Fruit fly (Drosophila melanogaster) whole organism, embryonic: Measurements from ENCODE around the gene CG11085.
A peak's percentile ranks its signal among the peaks of the same experiment; 100 is the strongest.

ENCODE experiments used
- Atf3 ChIP-seq: fragments of 200-800 bp; sonication (Bioruptor generic); optimal IDR thresholded peaks from 3 replicates; lab custom pipeline; 2016; ENCODE audit warnings: missing biosample characterization, missing genetic modification characterization
- Bdp1 ChIP-seq: fragments of 200-800 bp; sonication (Bioruptor generic); optimal IDR thresholded peaks from 3 replicates; lab custom pipeline; 2016; ENCODE audit warnings: missing biosample characterization, missing genetic modification characterization
- CG1024 ChIP-seq: fragments of 200-800 bp; sonication (Bioruptor generic); IDR thresholded peaks from 2 replicates; pipeline ENCODE4 v1.3.6; 2022; ENCODE audit warnings: missing biosample characterization, missing genetic modification characterization
- CG10462 ChIP-seq: fragments of 200-800 bp; sonication (Bioruptor generic); optimal IDR thresholded peaks from 2 replicates; lab custom pipeline; 2016; ENCODE audit warnings: missing biosample characterization, missing genetic modification characterization
- CG10565 ChIP-seq: fragments of 200-800 bp; sonication (Bioruptor generic); optimal IDR thresholded peaks from 3 replicates; lab custom pipeline; 2016; ENCODE audit warnings: missing biosample characterization, mild to moderate bottlenecking, missing genetic modification characterization
- CG12236 ChIP-seq: fragments of 200-800 bp; sonication (Bioruptor generic); optimal IDR thresholded peaks from 2 replicates; lab custom pipeline; 2016; ENCODE audit warnings: missing biosample characterization, missing genetic modification characterization
- CG1233 ChIP-seq: fragments of 200-800 bp; sonication (Bioruptor generic); optimal IDR thresholded peaks from 4 replicates; lab custom pipeline; 2018; ENCODE audit warnings: missing biosample characterization, mild to moderate bottlenecking, missing genetic modification characterization
- CG12744 ChIP-seq: fragments of 200-800 bp; sonication (Bioruptor generic); optimal IDR thresholded peaks from 2 replicates; lab custom pipeline; 2016; ENCODE audit warnings: missing biosample characterization, missing genetic modification characterization
- CG13123 ChIP-seq: fragments of 200-800 bp; sonication (Bioruptor generic); optimal IDR thresholded peaks from 2 replicates; lab custom pipeline; 2016; ENCODE audit warnings: missing biosample characterization, missing genetic modification characterization
- CG13894 ChIP-seq: fragments of 200-800 bp; sonication (Bioruptor generic); optimal IDR thresholded peaks from 3 replicates; lab custom pipeline; 2018; ENCODE audit warnings: missing biosample characterization, mild to moderate bottlenecking, missing genetic modification characterization, moderate library complexity
- CG1602 ChIP-seq: fragments of 200-800 bp; sonication (Bioruptor generic); optimal IDR thresholded peaks from 3 replicates; lab custom pipeline; 2016; ENCODE audit warnings: missing biosample characterization, missing genetic modification characterization
- CG16779 ChIP-seq: fragments of 200-800 bp; sonication (Bioruptor generic); IDR thresholded peaks from 2 replicates; pipeline ENCODE4 v1.3.6; 2022; ENCODE audit warnings: missing biosample characterization, missing genetic modification characterization
- CG17612 ChIP-seq: fragments of 200-800 bp; sonication (Bioruptor generic); IDR thresholded peaks from 2 replicates; pipeline ENCODE4 v1.3.6; 2022; ENCODE audit warnings: missing biosample characterization, missing genetic modification characterization
- CG3065 ChIP-seq: fragments of 200-800 bp; sonication (Bioruptor generic); optimal IDR thresholded peaks from 2 replicates; lab custom pipeline; 2016; ENCODE audit warnings: missing biosample characterization, missing genetic modification characterization
- CG31224 ChIP-seq: fragments of 200-800 bp; sonication (Bioruptor generic); IDR thresholded peaks from 2 replicates; pipeline ENCODE4 v1.3.6; 2022; ENCODE audit warnings: missing biosample characterization, missing genetic modification characterization
- CG31388 ChIP-seq: fragments of 200-800 bp; sonication (Bioruptor generic); optimal IDR thresholded peaks from 2 replicates; lab custom pipeline; 2016; ENCODE audit warnings: missing biosample characterization, missing genetic modification characterization
- CG33557 ChIP-seq: fragments of 200-800 bp; sonication (Bioruptor generic); optimal IDR thresholded peaks from 2 replicates; lab custom pipeline; 2019; ENCODE audit warnings: missing biosample characterization, mild to moderate bottlenecking, missing genetic modification characterization, moderate library complexity
- CG3726 ChIP-seq: fragments of 200-800 bp; sonication (Bioruptor generic); IDR thresholded peaks from 3 replicates; pipeline ENCODE4, ENCODE4 v1.3.6; 2022; ENCODE audit warnings: missing biosample characterization, missing genetic modification characterization
- CG42726 ChIP-seq: fragments of 200-800 bp; sonication (Bioruptor generic); IDR thresholded peaks from 2 replicates; pipeline ENCODE4 v1.3.6; 2022; ENCODE audit warnings: missing biosample characterization, missing genetic modification characterization; ENCODE audit not compliant: partially characterized antibody
- CG5245 ChIP-seq: fragments of 200-800 bp; sonication (Bioruptor generic); optimal IDR thresholded peaks from 3 replicates; lab custom pipeline; 2016; ENCODE audit warnings: missing biosample characterization, missing genetic modification characterization
- CG6765 ChIP-seq: fragments of 200-800 bp; sonication (Bioruptor generic); optimal IDR thresholded peaks from 3 replicates; lab custom pipeline; 2017; ENCODE audit warnings: missing biosample characterization, mild to moderate bottlenecking, missing genetic modification characterization
- CG7271 ChIP-seq: fragments of 200-800 bp; sonication (Bioruptor generic); optimal IDR thresholded peaks from 2 replicates; lab custom pipeline; 2018; ENCODE audit warnings: missing biosample characterization, mild to moderate bottlenecking, missing genetic modification characterization, moderate library complexity
- CG8089 ChIP-seq: fragments of 200-800 bp; sonication (Bioruptor generic); optimal IDR thresholded peaks from 3 replicates; lab custom pipeline; 2016; ENCODE audit warnings: missing biosample characterization, missing genetic modification characterization
- CG9727 ChIP-seq: fragments of 200-800 bp; sonication (Bioruptor generic); optimal IDR thresholded peaks from 3 replicates; lab custom pipeline; 2017; ENCODE audit warnings: missing biosample characterization, mild to moderate bottlenecking, missing genetic modification characterization
- CG9797 ChIP-seq: fragments of 200-800 bp; sonication (Bioruptor generic); optimal IDR thresholded peaks from 3 replicates; lab custom pipeline; 2018; ENCODE audit warnings: missing biosample characterization, mild to moderate bottlenecking, missing genetic modification characterization
- D19A ChIP-seq: fragments of 200-800 bp; optimal IDR thresholded peaks from 3 replicates; lab custom pipeline; 2019; ENCODE audit warnings: missing biosample characterization, mild to moderate bottlenecking, missing genetic modification characterization, moderate library complexity
- Gsc ChIP-seq: fragments of 200-800 bp; sonication (Bioruptor generic); IDR thresholded peaks from 2 replicates; pipeline ENCODE4 v1.3.6; 2022; ENCODE audit warnings: missing biosample characterization, missing genetic modification characterization
- Kr ChIP-seq: fragments of 200-800 bp; sonication (Bioruptor generic); optimal IDR thresholded peaks from 2 replicates; lab custom pipeline; 2017; ENCODE audit warnings: missing biosample characterization, mild to moderate bottlenecking, missing genetic modification characterization
- MTF-1 ChIP-seq: fragments of 200-800 bp; sonication (Bioruptor generic); optimal IDR thresholded peaks from 2 replicates; lab custom pipeline; 2018; ENCODE audit warnings: missing biosample characterization, mild to moderate bottlenecking, missing genetic modification characterization, borderline replicate concordance
- NK7.1 ChIP-seq: fragments of 200-800 bp; sonication (Bioruptor generic); optimal IDR thresholded peaks from 3 replicates; lab custom pipeline; 2016; ENCODE audit warnings: missing biosample characterization, missing genetic modification characterization
- Nf-YC ChIP-seq: fragments of 200-800 bp; optimal IDR thresholded peaks from 3 replicates; lab custom pipeline; 2019; ENCODE audit warnings: missing biosample characterization, mild to moderate bottlenecking, missing genetic modification characterization, moderate library complexity
- Oli ChIP-seq: fragments of 200-800 bp; sonication (Bioruptor generic); optimal IDR thresholded peaks from 2 replicates; lab custom pipeline; 2018; ENCODE audit warnings: missing biosample characterization, mild to moderate bottlenecking, missing genetic modification characterization, moderate library complexity
- Optix ChIP-seq: fragments of 200-800 bp; sonication (Bioruptor generic); IDR thresholded peaks from 3 replicates; pipeline ENCODE4 v1.3.6; 2022; ENCODE audit warnings: missing biosample characterization, missing genetic modification characterization
- al ChIP-seq: fragments of 200-800 bp; sonication (Bioruptor generic); IDR thresholded peaks from 2 replicates; pipeline ENCODE4 v1.3.6; 2022; ENCODE audit warnings: missing biosample characterization, missing genetic modification characterization
- ara ChIP-seq: fragments of 200-800 bp; sonication (Bioruptor generic); IDR thresholded peaks from 2 replicates; pipeline ENCODE4 v1.3.6; 2022; ENCODE audit warnings: missing biosample characterization, missing genetic modification characterization
- bab2 ChIP-seq: fragments of 200-800 bp; sonication (Bioruptor generic); optimal IDR thresholded peaks from 2 replicates; lab custom pipeline; 2016; ENCODE audit warnings: missing biosample characterization, missing genetic modification characterization
- bsh ChIP-seq, 2 experiments: fragments of 200-800 bp; sonication (Bioruptor generic); optimal IDR thresholded peaks; 2 replicates each; lab custom pipeline; 2017 to 2018; ENCODE audit warnings: mild to moderate bottlenecking in 2 of 2, missing biosample characterization in 2 of 2, missing genetic modification characterization in 2 of 2, moderate library complexity in 1 of 2
- cas ChIP-seq: fragments of 200-800 bp; sonication (Bioruptor generic); IDR thresholded peaks from 2 replicates; pipeline ENCODE4 v1.3.6; 2022; ENCODE audit warnings: missing biosample characterization, missing genetic modification characterization
- croc ChIP-seq: fragments of 200-800 bp; sonication (Bioruptor generic); conservative IDR thresholded peaks from 3 replicates; pipeline ENCODE4 v1.3.6; 2022; ENCODE audit warnings: missing biosample characterization, missing genetic modification characterization
- crol ChIP-seq: fragments of 200-800 bp; sonication (Bioruptor generic); IDR thresholded peaks from 2 replicates; pipeline ENCODE4 v1.3.6; 2022; ENCODE audit warnings: missing biosample characterization, missing genetic modification characterization
- dmrt99B ChIP-seq: fragments of 200-800 bp; sonication (Bioruptor generic); optimal IDR thresholded peaks from 2 replicates; lab custom pipeline; 2018; ENCODE audit warnings: missing biosample characterization, mild to moderate bottlenecking, missing genetic modification characterization, moderate library complexity
- dpn ChIP-seq, 2 experiments: fragments of 200-800 bp; sonication (Bioruptor generic); optimal IDR thresholded peaks; 3 replicates each; lab custom pipeline; 2016; ENCODE audit warnings: missing biosample characterization in 2 of 2, missing genetic modification characterization in 2 of 2
- fu2 ChIP-seq: fragments of 200-800 bp; sonication (Bioruptor generic); optimal IDR thresholded peaks from 2 replicates; lab custom pipeline; 2016; ENCODE audit warnings: missing biosample characterization, missing genetic modification characterization
- grau ChIP-seq: fragments of 200-800 bp; optimal IDR thresholded peaks from 3 replicates; lab custom pipeline; 2019; ENCODE audit warnings: missing biosample characterization, mild to moderate bottlenecking, missing genetic modification characterization, moderate library complexity
- jumu ChIP-seq: fragments of 200-800 bp; sonication (Bioruptor generic); optimal IDR thresholded peaks from 3 replicates; lab custom pipeline; 2016; ENCODE audit warnings: missing biosample characterization, missing genetic modification characterization
- kni ChIP-seq: fragments of 200-800 bp; sonication (Bioruptor generic); optimal IDR thresholded peaks from 3 replicates; lab custom pipeline; 2017; ENCODE audit warnings: mild to moderate bottlenecking, missing biosample characterization, missing genetic modification reagents, missing genetic modification characterization
- mam ChIP-seq: fragments of 200-800 bp; sonication (Bioruptor generic); optimal IDR thresholded peaks from 3 replicates; lab custom pipeline; 2016; ENCODE audit warnings: missing biosample characterization, missing genetic modification characterization
- nerfin-2 ChIP-seq: fragments of 200-800 bp; sonication (Bioruptor generic); IDR thresholded peaks from 2 replicates; pipeline ENCODE4 v1.3.6; 2022; ENCODE audit warnings: missing biosample characterization, missing genetic modification characterization; ENCODE audit not compliant: partially characterized antibody
- org-1 ChIP-seq: fragments of 200-800 bp; sonication (Bioruptor generic); optimal IDR thresholded peaks from 2 replicates; lab custom pipeline; 2017; ENCODE audit warnings: missing biosample characterization, missing genetic modification characterization
- sens ChIP-seq: fragments of 200-800 bp; sonication (Bioruptor generic); peaks from one replicate; lab custom pipeline; 2016; ENCODE audit warnings: missing biosample characterization, missing genetic modification characterization
- slbo ChIP-seq: fragments of 200-800 bp; sonication (Bioruptor generic); IDR thresholded peaks from 2 replicates; pipeline ENCODE4 v1.3.6; 2022; ENCODE audit warnings: missing biosample characterization, missing genetic modification characterization

CG11085 gene

dm6 chrX:12666471-12666884 lies 50.4 kb downstream of the CG11085 start (continued):
- peak; percentile 96 for TF ChIP-seq CG13894
- peak; percentile 96 for TF ChIP-seq Oli
- TF ChIP-seq CG1024 (GFP tag; lab: Robert Waterston, UW) = peak; percentile 83
- peak; percentile 64 for TF ChIP-seq jumu (GFP tag; lab: Kevin White, UChicago)
- TF ChIP-seq CG9797 (GFP tag; lab: Kevin White, UChicago) = peak; percentile 21
- TF ChIP-seq CG10565 = peak; percentile 78
- TF ChIP-seq dmrt99B = peak; percentile 96
- TF ChIP-seq CG13123 (GFP tag; lab: Kevin White, UChicago) = peak; percentile 83
- peak; percentile 85 for TF ChIP-seq crol (GFP tag; lab: Robert Waterston, UW)
- TF ChIP-seq CG33557 (GFP tag; lab: Kevin White, UChicago) = peak; percentile 99
- peak; percentile 97 for TF ChIP-seq ara
- TF ChIP-seq Gsc (GFP tag; lab: Robert Waterston, UW) = no peak; the same call in 1 of the 2 replicates
- peak; percentile 92 for TF ChIP-seq CG3065 (GFP tag; lab: Kevin White, UChicago)
- TF ChIP-seq Kr (GFP tag; lab: Kevin White, UChicago) = peak; percentile 34
- TF ChIP-seq CG9727 = peak; percentile 97
- peak; percentile 97 for TF ChIP-seq grau (tag; lab: Kevin White, UChicago)
- peak; percentile 56; the same call in 1 of the 3 replicates for TF ChIP-seq Optix (GFP tag; lab: Robert Waterston, UW)
- peak; percentile 92; the same call in 1 of the 3 replicates for TF ChIP-seq CG3726 (GFP tag; lab: Robert Waterston, UW)
- TF ChIP-seq CG42726 (GFP tag; lab: Robert Waterston, UW) = no peak
- TF ChIP-seq slbo (GFP tag; lab: Robert Waterston, UW) = peak; percentile 97
- peak; percentile 45 to 99 for TF ChIP-seq bsh (GFP tag; optimal IDR thresholded peaks at IDR 0.05; lab: Kevin White, UChicago)
- TF ChIP-seq CG31224 (GFP tag; lab: Robert Waterston, UW) = peak; percentile 92
- TF ChIP-seq CG12744 (GFP tag; lab: Kevin White, UChicago) = peak; percentile 85
- peak; percentile 51 for TF ChIP-seq CG12236 (GFP tag; lab: Kevin White, UChicago)
- peak; percentile 85 to 95 for TF ChIP-seq dpn (GFP tag; optimal IDR thresholded peaks at IDR 0.05; lab: Kevin White, UChicago)
- peak; percentile 79 for TF ChIP-seq kni (GFP tag; lab: Kevin White, UChicago)
- peak; percentile 97 for TF ChIP-seq D19A (tag; lab: Kevin White, UChicago)
- peak; percentile 92 for TF ChIP-seq CG1233 (GFP tag; lab: Kevin White, UChicago)
- peak; percentile 66 for TF ChIP-seq CG8089 (GFP tag; lab: Kevin White, UChicago)
- TF ChIP-seq CG6765 = peak; percentile 90
- TF ChIP-seq fu2 = peak; percentile 74
- TF ChIP-seq Atf3 (GFP tag; lab: Kevin White, UChicago) = peak; percentile 76
- peak; percentile 91 for TF ChIP-seq CG7271
- peak; percentile 88 for TF ChIP-seq CG5245 (GFP tag; lab: Kevin White, UChicago)
- peak; percentile 74 for TF ChIP-seq NK7.1 (GFP tag; lab: Kevin White, UChicago)
- peak; percentile 91 for TF ChIP-seq bab2 (GFP tag; lab: Kevin White, UChicago)
- TF ChIP-seq al (GFP tag; lab: Robert Waterston, UW) = peak; percentile 95
- TF ChIP-seq CG16779 (GFP tag; lab: Robert Waterston, UW) = peak; percentile 66; the same call in 1 of the 2 replicates
- peak; percentile 92 for TF ChIP-seq MTF-1
- peak; percentile 87 for TF ChIP-seq org-1 (GFP tag; lab: Kevin White, UChicago)
- TF ChIP-seq nerfin-2 (GFP tag; lab: Robert Waterston, UW) = no peak
- peak; percentile 78 for TF ChIP-seq CG31388 (GFP tag; lab: Kevin White, UChicago)
- TF ChIP-seq CG10462 (GFP tag; lab: Kevin White, UChicago) = peak; percentile 89
- TF ChIP-seq CG17612 (GFP tag; lab: Robert Waterston, UW) = peak; percentile 92
- TF ChIP-seq croc (GFP tag; lab: Robert Waterston, UW) = peak; percentile 95
- peak; percentile 90 for TF ChIP-seq Nf-YC (tag; lab: Kevin White, UChicago)
- peak; percentile 97 for TF ChIP-seq sens (GFP tag; lab: Kevin White, UChicago)
- peak; percentile 70 for TF ChIP-seq Bdp1
- peak; percentile 93 for TF ChIP-seq cas (GFP tag; lab: Robert Waterston, UW)
- TF ChIP-seq CG1602 (GFP tag; lab: Kevin White, UChicago) = peak; percentile 96
- peak; percentile 81 for TF ChIP-seq mam (GFP tag; lab: Kevin White, UChicago)
